Worm (Caenorhabditis elegans): ENCODE data around the gene kin-15.
"Not testable (repeated sequence)": the region's sequence is repeated elsewhere in the genome, so short reads cannot be mapped to it uniquely, and the experiment has no call there.

Gene kin-15

ce11 chrII:9407469-9407868 lies 26.0 kb downstream of the kin-15 start, which contains the start of gene arrd-2:
TSS of gene arrd-2 (plus strand) at chrII:9407769.
- TF ChIP-seq egl-27 (tag; optimal IDR thresholded peaks at IDR 0.05) (no peak), daf-16 (GFP tag; optimal IDR thresholded peaks at IDR 0.05) (no peak), daf-16 (tag; optimal IDR thresholded peaks at IDR 0.05) (no peak), unc-62 (GFP tag; optimal IDR thresholded peaks at IDR 0.05 in 1 of 2) (peak in 1 of 2 experiments; percentile 42), unc-62 (tag; optimal IDR thresholded peaks at IDR 0.05) (no peak)

ce11 chrII:9407020-9407419 lies 26.5 kb downstream of the kin-15 start, which contains the start of gene mpz-6:
TSS of gene mpz-6 (minus strand) at chrII:9407120.
- TF ChIP-seq nhr-6 (tag; optimal IDR thresholded peaks at IDR 0.05): no peak
- no peak for TF ChIP-seq spr-3 (GFP tag; optimal IDR thresholded peaks at IDR 0.05)
- no peak for TF ChIP-seq dmd-8 (GFP tag; IDR thresholded peaks at IDR 0.05)
- no peak for TF ChIP-seq rbr-2 (tag; optimal IDR thresholded peaks at IDR 0.05)
- no peak for TF ChIP-seq dmd-9 (GFP tag; IDR thresholded peaks at IDR 0.05)
- TF ChIP-seq nhr-28 (tag; optimal IDR thresholded peaks at IDR 0.05): no peak
- TF ChIP-seq snpc-4 (tag; optimal IDR thresholded peaks at IDR 0.05): no peak
- TF ChIP-seq T26A8.4 (GFP tag; IDR thresholded peaks at IDR 0.05): no peak

- peak in 1 of 2 experiments; percentile 53 for TF ChIP-seq unc-62 (GFP tag; optimal IDR thresholded peaks at IDR 0.05 in 1 of 2)
- not testable (repeated sequence) for TF ChIP-seq unc-62 (tag; optimal IDR thresholded peaks at IDR 0.05)
Measured at ce11 chrII:9405013-9405412, 28.5 kb downstream of the kin-15 start.

ce11 chrII:9403846-9404245 lies 29.7 kb downstream of the kin-15 start, which contains the start of gene Y51B9A.5:
TSS of gene Y51B9A.5 (plus strand) at chrII:9404146.
- TF ChIP-seq zip-11 (GFP tag; IDR thresholded peaks at IDR 0.05): no peak
- TF ChIP-seq nhr-237 (tag; optimal IDR thresholded peaks at IDR 0.05): no peak
- TF ChIP-seq zip-2 (tag; optimal IDR thresholded peaks at IDR 0.05): no peak
- TF ChIP-seq mdl-1 (tag; optimal IDR thresholded peaks at IDR 0.05): no peak
- no peak for TF ChIP-seq nhr-102 (tag; optimal IDR thresholded peaks at IDR 0.05)
- no peak for TF ChIP-seq Y5F2A.4 (GFP tag; optimal IDR thresholded peaks at IDR 0.05)
- TF ChIP-seq lir-3 (tag; optimal IDR thresholded peaks at IDR 0.05): no peak
- TF ChIP-seq tag-97 (GFP tag; IDR thresholded peaks at IDR 0.05): no peak
- TF ChIP-seq pqm-1 (tag; optimal IDR thresholded peaks at IDR 0.05): no peak
- no peak for TF ChIP-seq ZK337.2 (GFP tag; IDR thresholded peaks at IDR 0.05)
- no peak for TF ChIP-seq nhr-11 (tag; optimal IDR thresholded peaks at IDR 0.05)
- no peak for TF ChIP-seq gei-8 (GFP tag; optimal IDR thresholded peaks at IDR 0.05)
- TF ChIP-seq ceh-32 (tag; optimal IDR thresholded peaks at IDR 0.05; ENCODE audit: poor library complexity): no peak
- TF ChIP-seq unc-130 (GFP tag; optimal IDR thresholded peaks at IDR 0.05): no peak
- no peak for TF ChIP-seq vab-7 (GFP tag; IDR thresholded peaks at IDR 0.05)
- no peak for TF ChIP-seq daf-16 (GFP tag; optimal IDR thresholded peaks at IDR 0.05)
- no peak for TF ChIP-seq daf-16 (tag; optimal IDR thresholded peaks at IDR 0.05)
- TF ChIP-seq tra-1 (GFP tag; IDR thresholded peaks at IDR 0.05): no peak
- no peak for TF ChIP-seq egl-43 (GFP tag; IDR thresholded peaks at IDR 0.05)
- no peak for TF ChIP-seq ces-1 (GFP tag; optimal IDR thresholded peaks at IDR 0.05)

ce11 chrII:9403087-9403486 lies 30.4 kb downstream of the kin-15 start, which contains the start of gene Y51B9A.6:
TSS of gene Y51B9A.6 (minus strand) at chrII:9403187.
- TF ChIP-seq daf-19 (GFP tag; conservative IDR thresholded peaks at IDR 0.05) (no peak), aha-1 (tag) (peak; percentile 35), fkh-10 (GFP tag; optimal IDR thresholded peaks at IDR 0.05) (no peak)

- TF ChIP-seq Y75B8A.6 (GFP tag; IDR thresholded peaks at IDR 0.05) (no peak), Y5F2A.4 (GFP tag; optimal IDR thresholded peaks at IDR 0.05) (no peak), Y105C5A.15 (GFP tag; IDR thresholded peaks at IDR 0.05) (no peak), F26F4.8 (GFP tag; conservative IDR thresholded peaks at IDR 0.05) (no peak), ZK546.5 (tag; optimal IDR thresholded peaks at IDR 0.05) (no peak), cey-2 (tag; optimal IDR thresholded peaks at IDR 0.05; ENCODE audit: borderline replicate concordance, insufficient read depth) (no peak), daf-12 (tag; optimal IDR thresholded peaks at IDR 0.05) (no peak), T20F7.1 (GFP tag; optimal IDR thresholded peaks at IDR 0.05) (no peak), lin-29 (GFP tag; IDR thresholded peaks at IDR 0.05) (no peak), F44E2.7 (GFP tag; IDR thresholded peaks at IDR 0.05) (no peak), lin-13 (GFP tag; optimal IDR thresholded peaks at IDR 0.05) (no peak), duxl-1 (tag; optimal IDR thresholded peaks at IDR 0.05; ENCODE audit: poor library complexity) (no peak), nhr-76 (tag; optimal IDR thresholded peaks at IDR 0.05) (no peak)
Measured at ce11 chrII:9399746-9400145, 33.8 kb downstream of the kin-15 start, which contains the start of gene Y51B9A.7. TSS of gene Y51B9A.7 (plus strand) at chrII:9400046.

All from whole organism, L4 larva.